Worm (Caenorhabditis elegans) whole organism, L4 larva: ENCODE data around the gene ppat-1.

Experiments
- lsy-2 ChIP-seq, 2 experiments: fragments of 150-350 bp in 1 of 2; sonication (generic microtip) in 1 of 2; optimal IDR thresholded peaks; 2 replicates each; lab custom pipeline; 2014 to 2017; ENCODE audit warnings: missing biosample characterization in 2 of 2, missing genetic modification characterization in 2 of 2
- nhr-237 ChIP-seq: sonication (generic microtip); optimal IDR thresholded peaks from 2 replicates; lab custom pipeline; 2017; ENCODE audit warnings: missing biosample characterization, missing genetic modification characterization
- pqm-1 ChIP-seq: sonication (generic microtip); optimal IDR thresholded peaks from 2 replicates; lab custom pipeline; 2017; ENCODE audit warnings: missing biosample characterization, missing genetic modification characterization
- unc-39 ChIP-seq: sonication (generic microtip); optimal IDR thresholded peaks from 2 replicates; lab custom pipeline; 2017; ENCODE audit warnings: missing biosample characterization, missing genetic modification characterization
- unc-62 ChIP-seq, 3 experiments: fragments of 150-350 bp in 1 of 3; sonication (generic microtip); optimal IDR thresholded peaks in 2 of 3; peaks in 1 of 3; 1 replicate in 1 of 3; 2 replicates in 2 of 3; lab custom pipeline; 2014 to 2017; ENCODE audit warnings: missing biosample characterization in 3 of 3, missing genetic modification characterization in 3 of 3, missing genetic modification reagents in 3 of 3, missing genotype in 1 of 3

DNA sequence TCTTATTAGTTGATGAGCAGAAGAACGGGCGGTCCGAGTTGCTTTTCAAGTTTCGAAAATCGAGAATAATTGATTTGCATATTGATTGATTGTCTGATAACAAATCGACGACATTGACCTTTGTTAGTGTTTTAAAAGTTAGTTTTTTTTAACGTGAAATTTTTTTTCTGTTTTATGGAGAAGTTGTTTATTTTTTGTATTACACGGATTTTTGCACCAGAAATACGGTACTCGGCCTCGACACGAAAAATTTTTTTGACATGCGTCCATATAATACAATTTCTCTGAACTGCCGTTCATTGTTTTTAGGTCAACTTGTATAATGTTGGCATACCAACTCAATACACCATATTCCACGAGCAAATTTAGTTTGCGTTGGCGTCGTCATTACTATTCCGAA, 33.7 kb upstream of the ppat-1 start, which contains the start of gene T23F11.2:
- no peak for TF ChIP-seq nhr-237 (tag; lab: Kevin White, UChicago)
- TF ChIP-seq unc-39 (tag; lab: Kevin White, UChicago): no peak
- TF ChIP-seq lsy-2 (tag; optimal IDR thresholded peaks at IDR 0.05; lab: Kevin White, UChicago): no peak
- TF ChIP-seq pqm-1 (tag; lab: Kevin White, UChicago): no peak
- no peak for TF ChIP-seq unc-62 (GFP tag; optimal IDR thresholded peaks at IDR 0.05 in 1 of 2; lab: Kevin White, UChicago)
- no peak for TF ChIP-seq unc-62 (tag; optimal IDR thresholded peaks at IDR 0.05; lab: Kevin White, UChicago)
